Worm (Caenorhabditis elegans) whole organism, young adult: ENCODE data around the gene F26C11.4.

Source experiments
- Y95B8A.8 ChIP-seq: fragments of 200-800 bp; sonication (Bioruptor generic); IDR thresholded peaks from 2 replicates; pipeline ENCODE4 v1.3.6; 2022; ENCODE audit warnings: missing genetic modification reagents, missing genetic modification characterization, missing compliant biosample characterization
- ceh-79 ChIP-seq: sonication (generic microtip); optimal IDR thresholded peaks from 2 replicates; lab custom pipeline; 2017; ENCODE audit warnings: mild to moderate bottlenecking, missing genetic modification characterization, missing compliant biosample characterization

- TF ChIP-seq ceh-79 (tag; lab: Kevin White, UChicago) (no peak), Y95B8A.8 (no peak)
Observed at ce11 chrII:9931476-9931875, 15.4 kb upstream of the F26C11.4 start, which contains the start of gene pho-11.
